Fruit fly (Drosophila melanogaster): ENCODE measurements around the gene CG11085.

dm6 chrX:12632157-12632422 lies 16.0 kb downstream of the CG11085 start:
- no peak for TF ChIP-seq h (GFP tag; optimal IDR thresholded peaks at IDR 0.05)
- no peak for TF ChIP-seq Hr83 (GFP tag; optimal IDR thresholded peaks at IDR 0.05; ENCODE audit: poor library complexity, severe bottlenecking)
- no peak for TF ChIP-seq sv (GFP tag; optimal IDR thresholded peaks at IDR 0.05)
